Fruit fly (Drosophila melanogaster) whole organism, embryonic: ENCODE results near the gene CG4896.

Source experiments
- Bgb ChIP-seq: fragments of 200-800 bp; sonication (Bioruptor generic); IDR thresholded peaks from 2 replicates; pipeline ENCODE4 v1.3.6; 2022; ENCODE audit warnings: missing biosample characterization, missing genetic modification characterization; ENCODE audit not compliant: partially characterized antibody
- CG11093 ChIP-seq: fragments of 200-800 bp; sonication (Bioruptor generic); IDR thresholded peaks from 3 replicates; pipeline ENCODE4 v1.3.6; 2022; ENCODE audit warnings: missing biosample characterization, missing genetic modification characterization
- CG11247 ChIP-seq: fragments of 200-800 bp; sonication (Bioruptor generic); IDR thresholded peaks from 2 replicates; pipeline ENCODE4 v1.3.6; 2022; ENCODE audit warnings: missing biosample characterization, missing genetic modification characterization
- CG12769 ChIP-seq: fragments of 200-800 bp; sonication (Bioruptor generic); optimal IDR thresholded peaks from 2 replicates; lab custom pipeline; 2019; ENCODE audit warnings: missing biosample characterization, mild to moderate bottlenecking, missing genetic modification characterization, moderate library complexity
- CG13624 ChIP-seq: fragments of 200-800 bp; sonication (Bioruptor generic); optimal IDR thresholded peaks from 2 replicates; lab custom pipeline; 2016; ENCODE audit warnings: missing biosample characterization, missing genetic modification characterization
- CG14710 ChIP-seq: fragments of 200-800 bp; sonication (Bioruptor generic); optimal IDR thresholded peaks from 3 replicates; lab custom pipeline; 2019; ENCODE audit warnings: missing biosample characterization, mild to moderate bottlenecking, missing genetic modification characterization, moderate library complexity
- CG15514 ChIP-seq: fragments of 200-800 bp; sonication (Bioruptor generic); optimal IDR thresholded peaks from 3 replicates; lab custom pipeline; 2017; ENCODE audit warnings: missing biosample characterization, missing genetic modification characterization, mild to moderate bottlenecking, moderate library complexity, missing genetic modification reagents
- CG17186 ChIP-seq: fragments of 200-800 bp; sonication (Bioruptor generic); optimal IDR thresholded peaks from 3 replicates; lab custom pipeline; 2017; ENCODE audit warnings: missing biosample characterization, missing genetic modification reagents, missing genetic modification characterization
- CG17361 ChIP-seq: fragments of 200-800 bp; sonication (Bioruptor generic); IDR thresholded peaks from 3 replicates; pipeline ENCODE4 v1.3.6; 2022; ENCODE audit warnings: missing biosample characterization, missing genetic modification characterization
- CG1792 ChIP-seq: fragments of 200-800 bp; sonication (Bioruptor generic); optimal IDR thresholded peaks from 2 replicates; lab custom pipeline; 2016; ENCODE audit warnings: missing biosample characterization, missing genetic modification characterization
- CG2202 ChIP-seq: fragments of 200-800 bp; sonication (Bioruptor generic); optimal IDR thresholded peaks from 2 replicates; lab custom pipeline; 2018; ENCODE audit warnings: missing biosample characterization, mild to moderate bottlenecking, missing genetic modification characterization
- CG2889 ChIP-seq: fragments of 200-800 bp; sonication (Bioruptor generic); IDR thresholded peaks from 3 replicates; pipeline ENCODE4 v1.3.6; 2022; ENCODE audit warnings: missing biosample characterization, missing genetic modification characterization
- CG31388 ChIP-seq: fragments of 200-800 bp; sonication (Bioruptor generic); optimal IDR thresholded peaks from 2 replicates; lab custom pipeline; 2016; ENCODE audit warnings: missing biosample characterization, missing genetic modification characterization
- CG32767 ChIP-seq: fragments of 200-800 bp; sonication (Bioruptor generic); IDR thresholded peaks from 2 replicates; pipeline ENCODE4 v1.3.6; 2022; ENCODE audit warnings: missing biosample characterization, missing genetic modification characterization
- CG34224 ChIP-seq: fragments of 200-800 bp; sonication (Bioruptor generic); IDR thresholded peaks from 3 replicates; pipeline ENCODE4 v1.3.6; 2022; ENCODE audit warnings: missing biosample characterization, missing genetic modification characterization; ENCODE audit not compliant: partially characterized antibody
- CG3995 ChIP-seq: fragments of 200-800 bp; sonication (Bioruptor generic); optimal IDR thresholded peaks from 3 replicates; lab custom pipeline; 2016; ENCODE audit warnings: missing biosample characterization, missing genetic modification characterization
- CG4820 ChIP-seq: fragments of 200-800 bp; sonication (Bioruptor generic); optimal IDR thresholded peaks from 3 replicates; lab custom pipeline; 2016; ENCODE audit warnings: missing biosample characterization, missing genetic modification characterization
- CG6813 ChIP-seq: fragments of 200-800 bp; sonication (Bioruptor generic); optimal IDR thresholded peaks from 2 replicates; lab custom pipeline; 2017; ENCODE audit warnings: missing biosample characterization, missing genetic modification characterization, mild to moderate bottlenecking, moderate library complexity, missing genetic modification reagents
- CG7963 ChIP-seq: fragments of 200-800 bp; sonication (Bioruptor generic); IDR thresholded peaks from 3 replicates; pipeline ENCODE4 v1.3.6; 2022; ENCODE audit warnings: missing biosample characterization, missing genetic modification characterization; ENCODE audit not compliant: partially characterized antibody
- CG9797 ChIP-seq: fragments of 200-800 bp; sonication (Bioruptor generic); optimal IDR thresholded peaks from 3 replicates; lab custom pipeline; 2018; ENCODE audit warnings: missing biosample characterization, mild to moderate bottlenecking, missing genetic modification characterization
- Dll ChIP-seq: fragments of 200-800 bp; sonication (Bioruptor generic); IDR thresholded peaks from 4 replicates; pipeline ENCODE4 v1.3.6; 2022; ENCODE audit warnings: missing biosample characterization, missing genetic modification characterization; ENCODE audit not compliant: partially characterized antibody
- Dp ChIP-seq: fragments of 200-800 bp; sonication (Bioruptor generic); optimal IDR thresholded peaks from 2 replicates; lab custom pipeline; 2018; ENCODE audit warnings: missing biosample characterization, mild to moderate bottlenecking, missing genetic modification characterization, moderate library complexity
- Dref ChIP-seq: fragments of 200-800 bp; sonication (Bioruptor generic); IDR thresholded peaks from 2 replicates; pipeline ENCODE4 v1.3.6; 2022; ENCODE audit warnings: missing biosample characterization, missing genetic modification characterization
- E2f2 ChIP-seq: fragments of 200-800 bp; sonication (Bioruptor generic); IDR thresholded peaks from 2 replicates; pipeline ENCODE4 v1.3.6; 2022; ENCODE audit warnings: missing biosample characterization, missing genetic modification characterization
- Fer1 ChIP-seq: fragments of 200-800 bp; sonication (Bioruptor generic); optimal IDR thresholded peaks from 2 replicates; lab custom pipeline; 2017; ENCODE audit warnings: missing biosample characterization, mild to moderate bottlenecking, missing genetic modification characterization
- HLH3B ChIP-seq: fragments of 200-800 bp; sonication (Bioruptor generic); IDR thresholded peaks from 2 replicates; pipeline ENCODE4 v1.3.6; 2022; ENCODE audit warnings: missing biosample characterization, missing genetic modification characterization
- HLH4C ChIP-seq: fragments of 200-800 bp; sonication (Bioruptor generic); IDR thresholded peaks from 3 replicates; pipeline ENCODE4 v1.3.6; 2022; ENCODE audit warnings: missing biosample characterization, missing genetic modification characterization; ENCODE audit not compliant: partially characterized antibody
- HLH54F ChIP-seq: fragments of 200-800 bp; sonication (Bioruptor generic); optimal IDR thresholded peaks from 3 replicates; lab custom pipeline; 2016; ENCODE audit warnings: missing biosample characterization, missing genetic modification characterization
- HmgZ ChIP-seq: fragments of 200-800 bp; sonication (Bioruptor generic); optimal IDR thresholded peaks from 2 replicates; lab custom pipeline; 2018; ENCODE audit warnings: missing biosample characterization, mild to moderate bottlenecking, missing genetic modification characterization
- Mes4 ChIP-seq: fragments of 200-800 bp; sonication (Bioruptor generic); optimal IDR thresholded peaks from 2 replicates; lab custom pipeline; 2016; ENCODE audit warnings: missing biosample characterization, missing genetic modification characterization
- Mrtf ChIP-seq: fragments of 200-800 bp; sonication (Bioruptor generic); IDR thresholded peaks from 3 replicates; pipeline ENCODE4 v1.3.6; 2022; ENCODE audit warnings: missing biosample characterization, missing genetic modification characterization
- Nf-YB ChIP-seq: fragments of 200-800 bp; sonication (Bioruptor generic); optimal IDR thresholded peaks from 3 replicates; lab custom pipeline; 2019; ENCODE audit warnings: missing biosample characterization, mild to moderate bottlenecking, missing genetic modification characterization, moderate library complexity
- Scr ChIP-seq: fragments of 200-800 bp; sonication (Bioruptor generic); IDR thresholded peaks from 2 replicates; pipeline ENCODE4 v1.3.6; 2022; ENCODE audit warnings: missing biosample characterization, missing genetic modification characterization; ENCODE audit not compliant: partially characterized antibody
- TFAM ChIP-seq: fragments of 200-800 bp; sonication (Bioruptor generic); optimal IDR thresholded peaks from 2 replicates; lab custom pipeline; 2017; ENCODE audit warnings: missing biosample characterization, missing genetic modification characterization, inconsistent platforms
- amos ChIP-seq: fragments of 200-800 bp; sonication (Bioruptor generic); IDR thresholded peaks from 2 replicates; pipeline ENCODE4 v1.3.6; 2022; ENCODE audit warnings: missing biosample characterization, missing genetic modification characterization; ENCODE audit not compliant: partially characterized antibody
- bsh ChIP-seq, 2 experiments: fragments of 200-800 bp; sonication (Bioruptor generic); optimal IDR thresholded peaks; 2 replicates each; lab custom pipeline; 2017 to 2018; ENCODE audit warnings: mild to moderate bottlenecking in 2 of 2, missing biosample characterization in 2 of 2, missing genetic modification characterization in 2 of 2, moderate library complexity in 1 of 2
- corto ChIP-seq: fragments of 200-800 bp; sonication (Bioruptor generic); optimal IDR thresholded peaks from 2 replicates; lab custom pipeline; 2016; ENCODE audit warnings: missing biosample characterization, mild to moderate bottlenecking, missing genetic modification characterization, moderate library complexity
- dimm ChIP-seq: fragments of 200-800 bp; sonication (Bioruptor generic); IDR thresholded peaks from 2 replicates; pipeline ENCODE4 v1.3.6; 2022; ENCODE audit warnings: missing biosample characterization, missing genetic modification characterization
- inv ChIP-seq: fragments of 200-800 bp; sonication (Bioruptor generic); IDR thresholded peaks from 2 replicates; pipeline ENCODE4 v1.3.6; 2022; ENCODE audit warnings: missing biosample characterization, missing genetic modification characterization; ENCODE audit not compliant: partially characterized antibody
- mld ChIP-seq: fragments of 200-800 bp; sonication (Bioruptor generic); IDR thresholded peaks from 3 replicates; pipeline ENCODE4 v1.3.6; 2022; ENCODE audit warnings: missing biosample characterization, missing genetic modification characterization; ENCODE audit not compliant: partially characterized antibody
- odd ChIP-seq: fragments of 200-800 bp; sonication (Bioruptor generic); optimal IDR thresholded peaks from 2 replicates; lab custom pipeline; 2017; ENCODE audit warnings: missing biosample characterization, mild to moderate bottlenecking, missing genetic modification characterization
- pum ChIP-seq: fragments of 200-800 bp; sonication (Bioruptor generic); optimal IDR thresholded peaks from 2 replicates; lab custom pipeline; 2016; ENCODE audit warnings: missing biosample characterization, missing genetic modification characterization
- ranshi ChIP-seq: fragments of 200-800 bp; sonication (Bioruptor generic); IDR thresholded peaks from 2 replicates; pipeline ENCODE4 v1.3.6; 2022; ENCODE audit warnings: missing biosample characterization, missing genetic modification characterization
- zfh1 ChIP-seq: fragments of 200-800 bp; sonication (Bioruptor generic); IDR thresholded peaks from 3 replicates; pipeline ENCODE4 v1.3.6; 2022; ENCODE audit warnings: missing biosample characterization, missing genetic modification characterization

CG4896 gene

dm6 chr2L:1183799-1184198, 6.3 kb downstream of the CG4896 start, which contains the start of the genes CG5126 and Tgt (continued):
- TF ChIP-seq CG2889 (GFP tag; lab: Robert Waterston, UW) (no peak), Bgb (GFP tag; lab: Robert Waterston, UW) (peak; percentile 54; the same call in 1 of the 2 replicates), CG2202 (tag; lab: Kevin White, UChicago) (no peak), Dref (GFP tag; lab: Robert Waterston, UW) (peak; percentile 69), Fer1 (GFP tag; lab: Kevin White, UChicago) (peak; percentile 8), inv (GFP tag; lab: Robert Waterston, UW) (peak; percentile 45), Mes4 (no peak), Scr (GFP tag; lab: Robert Waterston, UW) (peak; percentile 59), CG14710 (peak; percentile 8), CG13624 (no peak), bsh (GFP tag; optimal IDR thresholded peaks at IDR 0.05; lab: Kevin White, UChicago) (no peak), amos (GFP tag; lab: Robert Waterston, UW) (peak; percentile 67; the same call in 1 of the 2 replicates), CG17361 (GFP tag; lab: Robert Waterston, UW) (no peak), E2f2 (peak; percentile 70), CG6813 (GFP tag; lab: Kevin White, UChicago) (no peak), dimm (GFP tag; lab: Robert Waterston, UW) (no peak), Mrtf (GFP tag; lab: Robert Waterston, UW) (no peak), CG12769 (no peak), pum (GFP tag; lab: Kevin White, UChicago) (no peak), CG17186 (GFP tag; lab: Kevin White, UChicago) (peak; percentile 45), CG31388 (GFP tag; lab: Kevin White, UChicago) (no peak), HLH3B (GFP tag; lab: Robert Waterston, UW) (no peak), CG34224 (GFP tag; lab: Robert Waterston, UW) (peak; percentile 56), CG11093 (GFP tag; lab: Robert Waterston, UW) (no peak), HmgZ (peak; percentile 26), corto (GFP tag; lab: Kevin White, UChicago) (no peak), CG7963 (GFP tag; lab: Robert Waterston, UW) (peak; percentile 47; the same call in 2 of the 3 replicates), zfh1 (no peak), Dll (GFP tag; lab: Robert Waterston, UW) (peak; percentile 68; the same call in 2 of the 4 replicates), TFAM (GFP tag; lab: Kevin White, UChicago) (no peak), Nf-YB (no peak), odd (GFP tag; lab: Kevin White, UChicago) (no peak), CG9797 (GFP tag; lab: Kevin White, UChicago) (peak; percentile 63), CG32767 (GFP tag; lab: Robert Waterston, UW) (no peak), CG11247 (GFP tag; lab: Robert Waterston, UW) (no peak), ranshi (GFP tag; lab: Robert Waterston, UW) (no peak), CG15514 (GFP tag; lab: Kevin White, UChicago) (peak; percentile 79), CG4820 (GFP tag; lab: Kevin White, UChicago) (no peak), CG1792 (GFP tag; lab: Kevin White, UChicago) (no peak), CG3995 (GFP tag; lab: Kevin White, UChicago) (peak; percentile 89), mld (no peak), HLH54F (GFP tag; lab: Kevin White, UChicago) (no peak), Dp (GFP tag; lab: Kevin White, UChicago) (peak; percentile 66), HLH4C (GFP tag; lab: Robert Waterston, UW) (peak; percentile 37; the same call in 1 of the 3 replicates)
